Worm (Caenorhabditis elegans): Measurements from ENCODE around the gene fbxa-138.

ce11 chrIII:1421436-1421835, 37.4 kb upstream of the fbxa-138 start:
- TF ChIP-seq tab-1 (GFP tag; IDR thresholded peaks at IDR 0.05) = no peak
- no peak for TF ChIP-seq flt-1 (GFP tag; IDR thresholded peaks at IDR 0.05)
- TF ChIP-seq ref-1 (GFP tag; conservative IDR thresholded peaks at IDR 0.05) = no peak
- TF ChIP-seq ztf-29 (GFP tag; IDR thresholded peaks at IDR 0.05) = no peak
- no peak for TF ChIP-seq cog-1 (tag; optimal IDR thresholded peaks at IDR 0.05)
- TF ChIP-seq ztf-23 (GFP tag; IDR thresholded peaks at IDR 0.05) = no peak
